Worm (Caenorhabditis elegans): ENCODE measurements around the gene F16H6.9.

The F16H6.9 gene

DNA sequence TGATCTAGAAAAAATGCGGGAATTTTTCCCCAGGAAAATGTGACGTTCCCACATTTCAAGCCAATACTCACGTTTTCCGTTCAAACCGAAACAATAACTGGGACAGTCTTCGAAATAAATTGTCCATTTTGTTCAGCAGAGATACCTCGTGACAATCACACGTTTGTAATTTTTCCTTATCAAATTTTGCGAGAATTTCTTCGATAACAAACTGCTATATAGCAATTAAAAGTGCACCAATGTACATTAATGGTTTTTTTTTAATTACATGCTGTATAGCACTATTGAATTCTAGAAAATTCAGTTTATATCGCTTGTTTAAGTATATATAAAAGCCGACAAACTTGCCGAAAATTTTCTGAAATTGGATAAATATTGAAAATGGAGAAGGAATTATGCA is 49.4 kb downstream of the F16H6.9 start, which contains the start of gene R10E8.6:
R10E8.6 (minus strand) TSS at position 154 of the 400 bp plus-strand sequence.
- TF ChIP-seq nhr-80 (tag; optimal IDR thresholded peaks at IDR 0.05) = peak; percentile 48
- no peak for TF ChIP-seq let-607 (tag; optimal IDR thresholded peaks at IDR 0.05)

DNA sequence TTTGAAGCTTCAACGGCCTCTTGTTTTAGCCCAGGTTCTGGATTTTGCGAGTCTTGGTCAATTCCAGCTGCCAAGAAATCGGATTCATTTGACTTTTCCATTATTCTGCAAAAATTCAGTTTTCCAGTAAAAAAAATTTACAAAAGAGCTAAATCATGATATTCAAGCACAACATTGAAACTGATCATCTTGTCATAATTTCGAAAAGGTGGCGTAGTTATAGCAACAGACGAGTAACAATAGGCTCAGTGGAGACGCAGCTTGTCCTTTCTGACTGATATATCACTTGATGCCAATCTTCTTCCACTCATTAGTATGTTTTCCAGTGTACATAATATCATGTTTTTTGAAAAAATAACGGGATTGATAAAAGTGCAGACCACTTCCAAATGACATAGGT is 51.9 kb downstream of the F16H6.9 start, which contains the start of gene fbxa-213:
fbxa-213 (minus strand) TSS at position 101 of the 400 bp plus-strand sequence.
- no peak for TF ChIP-seq him-1 (tag; optimal IDR thresholded peaks at IDR 0.05)
- no peak for TF ChIP-seq C17E4.6 (GFP tag; IDR thresholded peaks at IDR 0.05)
- no peak for TF ChIP-seq dpff-1 (tag; optimal IDR thresholded peaks at IDR 0.05)
- TF ChIP-seq ztf-25 (GFP tag; IDR thresholded peaks at IDR 0.05) = no peak
- TF ChIP-seq fkh-3 (tag; optimal IDR thresholded peaks at IDR 0.05) = no peak
- no peak for TF ChIP-seq hlh-12 (tag; optimal IDR thresholded peaks at IDR 0.05)
- TF ChIP-seq nfya-2 (GFP tag; IDR thresholded peaks at IDR 0.05) = no peak
- TF ChIP-seq madf-10 (tag; optimal IDR thresholded peaks at IDR 0.05) = no peak
- TF ChIP-seq Y95B8A.8 (GFP tag; IDR thresholded peaks at IDR 0.05) = no peak

DNA sequence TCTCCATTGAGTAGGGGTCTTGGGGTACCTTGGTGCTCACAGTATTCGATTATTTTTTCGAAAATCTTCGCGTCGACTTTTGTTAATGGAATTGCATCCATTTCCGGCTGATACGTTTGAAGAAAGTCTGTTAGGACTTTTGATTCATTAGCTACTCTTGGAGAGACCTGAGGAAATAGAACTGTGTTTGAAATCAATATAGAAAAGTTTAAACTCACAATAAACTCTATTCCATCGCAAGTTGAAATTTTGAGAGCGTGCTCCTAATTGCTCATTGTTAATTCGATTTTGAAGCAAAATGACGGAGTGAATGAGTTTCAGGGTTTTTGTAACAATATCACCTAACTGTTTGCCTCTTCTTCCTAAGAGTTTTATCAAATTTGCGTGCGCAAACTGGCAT is 53.0 kb downstream of the F16H6.9 start, which contains the start of gene skr-6:
skr-6 (minus strand) TSS at position 101 of the 400 bp plus-strand sequence.
- TF ChIP-seq F57A8.1 (GFP tag; optimal IDR thresholded peaks at IDR 0.05) (no peak), snpc-4 (GFP tag; optimal IDR thresholded peaks at IDR 0.05) (no peak), snpc-4 (tag; optimal IDR thresholded peaks at IDR 0.05) (no peak), ztf-28 (GFP tag; IDR thresholded peaks at IDR 0.05) (no peak), K12H6.12 (tag; optimal IDR thresholded peaks at IDR 0.05) (no peak), snpc-1.3 (tag; optimal IDR thresholded peaks at IDR 0.05; ENCODE audit: insufficient read depth) (no peak), athp-1 (tag; optimal IDR thresholded peaks at IDR 0.05) (no peak), sdz-38 (tag; optimal IDR thresholded peaks at IDR 0.05) (no peak), cebp-2 (GFP tag; IDR thresholded peaks at IDR 0.05) (no peak), nhr-90 (tag; optimal IDR thresholded peaks at IDR 0.05) (no peak), efl-1 (GFP tag; optimal IDR thresholded peaks at IDR 0.05) (no peak), hrde-1 (tag; optimal IDR thresholded peaks at IDR 0.05; ENCODE audit: borderline replicate concordance) (no peak), lsy-27 (tag; optimal IDR thresholded peaks at IDR 0.05; ENCODE audit: borderline replicate concordance, insufficient read depth) (no peak), F57C9.4 (tag; optimal IDR thresholded peaks at IDR 0.05) (no peak), sptf-2 (GFP tag; optimal IDR thresholded peaks at IDR 0.05) (no peak), Y79H2A.3 (GFP tag; conservative IDR thresholded peaks at IDR 0.05) (no peak), somi-1 (GFP tag; optimal IDR thresholded peaks at IDR 0.05) (no peak), unc-130 (GFP tag; optimal IDR thresholded peaks at IDR 0.05) (no peak)

DNA sequence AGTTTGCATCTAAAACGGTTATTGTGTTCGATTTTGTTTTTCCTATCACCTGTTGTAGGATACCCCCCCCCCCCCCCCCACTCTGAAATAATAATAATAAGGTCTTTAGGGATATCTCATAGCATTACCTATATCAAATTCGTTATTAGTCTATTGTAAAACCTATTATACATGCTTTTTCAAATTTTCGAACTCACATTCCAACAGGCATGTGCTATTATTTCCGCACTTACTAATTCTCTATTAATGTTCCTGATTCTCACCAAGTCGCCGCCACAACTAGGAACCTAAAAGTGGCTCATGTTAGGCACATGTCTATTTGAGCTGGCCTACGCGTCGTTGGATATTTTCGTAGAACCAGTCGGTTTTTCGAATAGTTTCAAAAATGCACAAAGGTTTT is 53.5 kb downstream of the F16H6.9 start, which contains the start of gene Y37H2C.4:
Y37H2C.4 (plus strand) TSS at position 301 of the 400 bp plus-strand sequence.
- no peak for TF ChIP-seq rec-8 (tag; optimal IDR thresholded peaks at IDR 0.05)
- TF ChIP-seq somi-1 (GFP tag; optimal IDR thresholded peaks at IDR 0.05) = no peak
- no peak for TF ChIP-seq nhr-27 (tag; optimal IDR thresholded peaks at IDR 0.05)
- no peak for TF ChIP-seq ztf-18 (tag; optimal IDR thresholded peaks at IDR 0.05)
- no peak for TF ChIP-seq B0261.1 (tag; optimal IDR thresholded peaks at IDR 0.05)
- no peak for TF ChIP-seq madf-8 (GFP tag; conservative IDR thresholded peaks at IDR 0.05)
- no peak for TF ChIP-seq lin-26 (GFP tag; IDR thresholded peaks at IDR 0.05)
- TF ChIP-seq nhr-120 (GFP tag; IDR thresholded peaks at IDR 0.05) = no peak
- no peak for TF ChIP-seq nfya-1 (tag; optimal IDR thresholded peaks at IDR 0.05; ENCODE audit: borderline replicate concordance, insufficient read depth)
- no peak for TF ChIP-seq aptf-2 (GFP tag; conservative IDR thresholded peaks at IDR 0.05)
- no peak for TF ChIP-seq athp-1 (tag; optimal IDR thresholded peaks at IDR 0.05)
- TF ChIP-seq unc-62 (GFP tag; optimal IDR thresholded peaks at IDR 0.05) = no peak
- TF ChIP-seq sea-2 (GFP tag; IDR thresholded peaks at IDR 0.05) = no peak
